Fruit fly (Drosophila melanogaster): ENCODE results near the gene cv-d.

Gene cv-d

dm6 chr3R:15836864-15837824, 16.2 kb downstream of the cv-d start, which contains the start of the genes ND-23 and spn-E:
Gene ND-23, minus strand, starts transcription at chr3R:15837117.
Gene spn-E, plus strand, starts transcription at chr3R:15837419.
- no peak for TF ChIP-seq ttk (optimal IDR thresholded peaks at IDR 0.05)
- TF ChIP-seq psq (optimal IDR thresholded peaks at IDR 0.05): no peak
- no peak for TF ChIP-seq Myc (optimal IDR thresholded peaks at IDR 0.05)
- no peak for TF ChIP-seq h (optimal IDR thresholded peaks at IDR 0.05)
- TF ChIP-seq Sin3A (optimal IDR thresholded peaks at IDR 0.05): no peak

dm6 chr3R:15834375-15835031, 18.9 kb downstream of the cv-d start, which contains the start of the genes CG43317 and Arpc3A:
Gene CG43317, minus strand, starts transcription at chr3R:15834425.
Gene Arpc3A, plus strand, starts transcription at chr3R:15834648.
- TF ChIP-seq ttk (optimal IDR thresholded peaks at IDR 0.05) (no peak), insv (optimal IDR thresholded peaks at IDR 0.05) (no peak), psq (optimal IDR thresholded peaks at IDR 0.05) (no peak), Sin3A (optimal IDR thresholded peaks at IDR 0.05) (no peak), Myc (optimal IDR thresholded peaks at IDR 0.05) (no peak), h (optimal IDR thresholded peaks at IDR 0.05) (no peak)

dm6 chr3R:15833332-15833731, 20.0 kb downstream of the cv-d start, which contains the start of gene CG43318:
Gene CG43318, minus strand, starts transcription at chr3R:15833432.
- TF ChIP-seq ttk (optimal IDR thresholded peaks at IDR 0.05): no peak
- no peak for TF ChIP-seq h (optimal IDR thresholded peaks at IDR 0.05)
- no peak for TF ChIP-seq Sin3A (optimal IDR thresholded peaks at IDR 0.05)
- no peak for TF ChIP-seq psq (optimal IDR thresholded peaks at IDR 0.05)
- no peak for TF ChIP-seq insv (optimal IDR thresholded peaks at IDR 0.05)
- no peak for TF ChIP-seq Myc (optimal IDR thresholded peaks at IDR 0.05)

dm6 chr3R:15832525-15832924, 20.9 kb downstream of the cv-d start, which contains the start of gene rec:
Gene rec, minus strand, starts transcription at chr3R:15832632.
- TF ChIP-seq Sin3A (optimal IDR thresholded peaks at IDR 0.05): no peak
- no peak for TF ChIP-seq insv (optimal IDR thresholded peaks at IDR 0.05)
- no peak for TF ChIP-seq Myc (optimal IDR thresholded peaks at IDR 0.05)
- TF ChIP-seq h (optimal IDR thresholded peaks at IDR 0.05): no peak
- TF ChIP-seq psq (optimal IDR thresholded peaks at IDR 0.05): no peak
- TF ChIP-seq ttk (optimal IDR thresholded peaks at IDR 0.05): no peak

- TF ChIP-seq Myc (optimal IDR thresholded peaks at IDR 0.05) (no peak), psq (optimal IDR thresholded peaks at IDR 0.05) (no peak), Sin3A (optimal IDR thresholded peaks at IDR 0.05) (no peak), insv (optimal IDR thresholded peaks at IDR 0.05) (no peak), h (optimal IDR thresholded peaks at IDR 0.05) (no peak), ttk (optimal IDR thresholded peaks at IDR 0.05) (no peak)
Observed at dm6 chr3R:15827559-15827958, 25.8 kb downstream of the cv-d start.

- no peak for TF ChIP-seq Myc (optimal IDR thresholded peaks at IDR 0.05)
Observed at dm6 chr3R:15825521-15825920, 27.9 kb downstream of the cv-d start, which contains the start of gene CG4576. Gene CG4576, plus strand, starts transcription at chr3R:15825747.

- TF ChIP-seq h (optimal IDR thresholded peaks at IDR 0.05) (no peak), Sin3A (optimal IDR thresholded peaks at IDR 0.05) (no peak), ttk (optimal IDR thresholded peaks at IDR 0.05) (no peak), insv (optimal IDR thresholded peaks at IDR 0.05) (no peak), Myc (optimal IDR thresholded peaks at IDR 0.05) (no peak), psq (optimal IDR thresholded peaks at IDR 0.05) (no peak)
Observed at dm6 chr3R:15816276-15816675, 37.1 kb downstream of the cv-d start.

- TF ChIP-seq ttk (optimal IDR thresholded peaks at IDR 0.05) (no peak), h (optimal IDR thresholded peaks at IDR 0.05) (no peak), Sin3A (optimal IDR thresholded peaks at IDR 0.05) (no peak), Myc (optimal IDR thresholded peaks at IDR 0.05) (no peak), insv (optimal IDR thresholded peaks at IDR 0.05) (no peak), psq (optimal IDR thresholded peaks at IDR 0.05) (no peak)
Observed at dm6 chr3R:15814150-15814549, 39.2 kb downstream of the cv-d start.

- TF ChIP-seq h (optimal IDR thresholded peaks at IDR 0.05) (no peak), psq (optimal IDR thresholded peaks at IDR 0.05) (no peak), insv (optimal IDR thresholded peaks at IDR 0.05) (no peak), ttk (optimal IDR thresholded peaks at IDR 0.05) (no peak), Sin3A (optimal IDR thresholded peaks at IDR 0.05) (no peak), Myc (optimal IDR thresholded peaks at IDR 0.05) (no peak)
Observed at dm6 chr3R:15810369-15810768, 43.0 kb downstream of the cv-d start.

dm6 chr3R:15807877-15808381, 45.5 kb downstream of the cv-d start:
- TF ChIP-seq h (optimal IDR thresholded peaks at IDR 0.05) (no peak), psq (optimal IDR thresholded peaks at IDR 0.05) (no peak), ttk (optimal IDR thresholded peaks at IDR 0.05) (no peak)

- TF ChIP-seq Sin3A (optimal IDR thresholded peaks at IDR 0.05): no peak
- TF ChIP-seq h (optimal IDR thresholded peaks at IDR 0.05): no peak
- TF ChIP-seq insv (optimal IDR thresholded peaks at IDR 0.05): no peak
- no peak for TF ChIP-seq psq (optimal IDR thresholded peaks at IDR 0.05)
- no peak for TF ChIP-seq Myc (optimal IDR thresholded peaks at IDR 0.05)
Observed at dm6 chr3R:15807306-15807705, 46.1 kb downstream of the cv-d start.

dm6 chr3R:15806341-15806740, 47.0 kb downstream of the cv-d start:
- TF ChIP-seq ttk (optimal IDR thresholded peaks at IDR 0.05): no peak
- no peak for TF ChIP-seq h (optimal IDR thresholded peaks at IDR 0.05)
- TF ChIP-seq insv (optimal IDR thresholded peaks at IDR 0.05): no peak
- no peak for TF ChIP-seq psq (optimal IDR thresholded peaks at IDR 0.05)
- TF ChIP-seq Sin3A (optimal IDR thresholded peaks at IDR 0.05): no peak
- no peak for TF ChIP-seq Myc (optimal IDR thresholded peaks at IDR 0.05)
